Fruit fly (Drosophila melanogaster) whole organism, pupa: ENCODE results near the gene CG31872.

Source experiments
- CG10348 ChIP-seq: fragments of 200-800 bp; sonication (Bioruptor generic); IDR thresholded peaks from 2 replicates; pipeline ENCODE4 v1.3.6; 2022; ENCODE audit warnings: missing biosample characterization, missing genetic modification characterization
- CG12605 ChIP-seq: fragments of 200-800 bp; sonication (Bioruptor generic); IDR thresholded peaks from 2 replicates; pipeline ENCODE4 v1.3.6; 2022; ENCODE audit warnings: missing biosample characterization, missing genetic modification characterization
- CG13204 ChIP-seq: fragments of 200-800 bp; sonication (Bioruptor generic); optimal IDR thresholded peaks from 2 replicates; lab custom pipeline; 2018; ENCODE audit warnings: missing biosample characterization, mild to moderate bottlenecking, missing genetic modification characterization, moderate library complexity
- CG14655 ChIP-seq: fragments of 200-800 bp; sonication (Bioruptor generic); optimal IDR thresholded peaks from 3 replicates; lab custom pipeline; 2017; ENCODE audit warnings: mild to moderate bottlenecking, missing biosample characterization, missing genetic modification reagents, missing genetic modification characterization
- CG15710 ChIP-seq: fragments of 200-800 bp; sonication (Bioruptor generic); optimal IDR thresholded peaks from 2 replicates; lab custom pipeline; 2018; ENCODE audit warnings: missing biosample characterization, mild to moderate bottlenecking, missing genetic modification characterization, moderate library complexity
- CG17806 ChIP-seq: fragments of 200-800 bp; sonication (Bioruptor generic); optimal IDR thresholded peaks from 2 replicates; lab custom pipeline; 2018; ENCODE audit warnings: missing biosample characterization, mild to moderate bottlenecking, missing genetic modification characterization, moderate library complexity
- CG32121 ChIP-seq: fragments of 200-800 bp; sonication (Bioruptor generic); IDR thresholded peaks from 2 replicates; pipeline ENCODE4 v1.3.6; 2022; ENCODE audit warnings: missing biosample characterization, missing genetic modification characterization
- CG34367 ChIP-seq: fragments of 200-800 bp; sonication (Bioruptor generic); optimal IDR thresholded peaks from 2 replicates; lab custom pipeline; 2018; ENCODE audit warnings: missing biosample characterization, mild to moderate bottlenecking, missing genetic modification characterization
- CG4496 ChIP-seq: fragments of 200-800 bp; sonication (Bioruptor generic); IDR thresholded peaks from 3 replicates; pipeline ENCODE4 v1.3.6; 2022; ENCODE audit warnings: missing biosample characterization, missing genetic modification characterization
- CG8159 ChIP-seq: fragments of 200-800 bp; sonication (Bioruptor generic); optimal IDR thresholded peaks from 3 replicates; lab custom pipeline; 2018; ENCODE audit warnings: missing biosample characterization, mild to moderate bottlenecking, missing genetic modification characterization, moderate library complexity
- CG8301 ChIP-seq: fragments of 200-800 bp; sonication (Bioruptor generic); optimal IDR thresholded peaks from 2 replicates; lab custom pipeline; 2018; ENCODE audit warnings: missing biosample characterization, mild to moderate bottlenecking, missing genetic modification characterization
- CG9948 ChIP-seq: fragments of 200-800 bp; sonication (Bioruptor generic); optimal IDR thresholded peaks from 2 replicates; lab custom pipeline; 2018; ENCODE audit warnings: missing biosample characterization, mild to moderate bottlenecking, missing genetic modification characterization, moderate library complexity
- D1 ChIP-seq: fragments of 200-800 bp; sonication (Bioruptor generic); optimal IDR thresholded peaks from 2 replicates; lab custom pipeline; 2018; ENCODE audit warnings: missing biosample characterization, mild to moderate bottlenecking, missing genetic modification characterization, moderate library complexity
- EcR ChIP-seq: fragments of 200-800 bp; sonication (Bioruptor generic); optimal IDR thresholded peaks from 3 replicates; lab custom pipeline; 2019; ENCODE audit warnings: missing biosample characterization, missing genetic modification characterization, mild to moderate bottlenecking, moderate library complexity, missing genetic modification reagents
- Ets98B ChIP-seq: fragments of 200-800 bp; sonication (Bioruptor generic); IDR thresholded peaks from 2 replicates; pipeline ENCODE4 v1.3.6; 2022; ENCODE audit warnings: missing biosample characterization, missing genetic modification characterization
- Pif1A ChIP-seq: fragments of 200-800 bp; sonication (Bioruptor generic); optimal IDR thresholded peaks from 3 replicates; lab custom pipeline; 2016; ENCODE audit warnings: missing biosample characterization, missing genetic modification characterization
- Pif1B ChIP-seq: fragments of 200-800 bp; sonication (Bioruptor generic); optimal IDR thresholded peaks from 3 replicates; lab custom pipeline; 2016; ENCODE audit warnings: missing biosample characterization, missing genetic modification characterization
- Snoo ChIP-seq: fragments of 200-800 bp; sonication (Bioruptor generic); optimal IDR thresholded peaks from 3 replicates; lab custom pipeline; 2017; ENCODE audit warnings: missing biosample characterization, mild to moderate bottlenecking, missing genetic modification characterization, inconsistent platforms
- fd96Ca ChIP-seq: fragments of 200-800 bp; sonication (Bioruptor generic); IDR thresholded peaks from 3 replicates; pipeline ENCODE4 v1.3.6; 2022; ENCODE audit warnings: missing biosample characterization, missing genetic modification characterization
- gl ChIP-seq: fragments of 200-800 bp; sonication (Bioruptor generic); optimal IDR thresholded peaks from 2 replicates; lab custom pipeline; 2018; ENCODE audit warnings: missing biosample characterization, mild to moderate bottlenecking, missing genetic modification characterization
- rn ChIP-seq: fragments of 200-800 bp; sonication (Bioruptor generic); IDR thresholded peaks from 2 replicates; pipeline ENCODE4 v1.3.6; 2022; ENCODE audit warnings: missing biosample characterization, missing genetic modification characterization

The CG31872 gene

dm6 chr2L:10685666-10686065 is 45.9 kb downstream of the CG31872 start:
- no peak for TF ChIP-seq CG34367 (tag; lab: Kevin White, UChicago)
- no peak for TF ChIP-seq CG13204
- TF ChIP-seq CG15710 (tag; lab: Kevin White, UChicago): no peak
- TF ChIP-seq CG17806 (tag; lab: Kevin White, UChicago): no peak
- TF ChIP-seq gl: no peak
- TF ChIP-seq Pif1A (GFP tag; lab: Kevin White, UChicago): no peak
- no peak for TF ChIP-seq Pif1B (GFP tag; lab: Kevin White, UChicago)
- TF ChIP-seq EcR (GFP tag; lab: Kevin White, UChicago): no peak
- no peak for TF ChIP-seq CG4496

- no peak for TF ChIP-seq CG9948 (tag; lab: Kevin White, UChicago)
- no peak for TF ChIP-seq Pif1A (GFP tag; lab: Kevin White, UChicago)
- no peak for TF ChIP-seq EcR (GFP tag; lab: Kevin White, UChicago)
- TF ChIP-seq CG8301 (tag; lab: Kevin White, UChicago): no peak
- no peak for TF ChIP-seq CG17806 (tag; lab: Kevin White, UChicago)
- no peak for TF ChIP-seq CG10348 (GFP tag; lab: Robert Waterston, UW)
- no peak for TF ChIP-seq gl
- no peak for TF ChIP-seq CG8159
- TF ChIP-seq Ets98B (GFP tag; lab: Robert Waterston, UW): no peak
- no peak for TF ChIP-seq D1 (tag; lab: Kevin White, UChicago)
- no peak for TF ChIP-seq fd96Ca (GFP tag; lab: Robert Waterston, UW)
- TF ChIP-seq Pif1B (GFP tag; lab: Kevin White, UChicago): no peak
- no peak for TF ChIP-seq CG32121 (GFP tag; lab: Robert Waterston, UW)
Measured at dm6 chr2L:10687009-10687793, 47.5 kb downstream of the CG31872 start, which contains the start of gene CG7296. Gene CG7296, minus strand, starts transcription at chr2L:10687066.

DNA sequence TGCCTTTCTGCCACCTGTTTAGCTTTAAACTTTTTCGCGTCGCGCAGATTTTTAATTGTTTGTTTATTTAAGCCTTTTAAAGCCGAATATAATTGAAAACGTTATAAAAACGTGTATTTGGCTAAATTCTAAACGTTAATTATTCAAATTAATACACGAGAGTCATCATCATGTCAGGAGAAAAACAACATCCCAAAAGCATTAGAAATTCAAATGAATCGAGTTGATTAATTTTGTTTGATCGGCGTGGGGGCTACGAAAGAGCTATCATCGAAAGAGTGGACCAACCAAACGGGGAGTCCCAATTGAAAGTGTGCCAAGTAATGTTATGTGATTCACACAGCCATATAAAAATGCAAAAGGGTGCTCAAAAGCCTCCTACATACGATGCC is 48.1 kb downstream of the CG31872 start:
- TF ChIP-seq CG34367 (tag; lab: Kevin White, UChicago): no peak
- no peak for TF ChIP-seq Pif1A (GFP tag; lab: Kevin White, UChicago)
- no peak for TF ChIP-seq CG8159
- TF ChIP-seq CG9948 (tag; lab: Kevin White, UChicago): no peak
- TF ChIP-seq CG32121 (GFP tag; lab: Robert Waterston, UW): no peak
- no peak for TF ChIP-seq CG17806 (tag; lab: Kevin White, UChicago)
- no peak for TF ChIP-seq CG8301 (tag; lab: Kevin White, UChicago)
- TF ChIP-seq CG14655 (GFP tag; lab: Kevin White, UChicago): no peak
- no peak for TF ChIP-seq CG4496
- TF ChIP-seq, all 21 proteins: peak for 0

DNA sequence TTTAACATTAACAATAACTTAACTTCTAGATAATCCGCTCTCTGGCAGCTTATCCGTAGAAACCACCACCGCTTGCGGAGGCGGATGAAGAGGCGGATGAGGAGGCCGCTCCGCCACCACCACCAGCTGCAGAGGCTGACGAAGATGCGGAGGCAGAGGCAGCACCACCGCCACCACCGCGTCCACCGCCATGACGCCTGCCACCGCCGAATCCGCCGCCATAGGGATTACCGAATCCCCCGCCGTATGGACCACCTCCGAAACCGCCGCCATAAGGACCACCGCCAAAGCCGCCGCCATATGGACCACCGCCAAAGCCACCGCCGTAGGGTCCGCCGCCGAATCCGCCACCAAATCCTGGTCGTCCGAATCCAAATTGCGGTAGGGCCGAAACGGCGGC is 49.0 kb downstream of the CG31872 start:
- TF ChIP-seq EcR (GFP tag; lab: Kevin White, UChicago) (no peak), CG8159 (no peak)

DNA sequence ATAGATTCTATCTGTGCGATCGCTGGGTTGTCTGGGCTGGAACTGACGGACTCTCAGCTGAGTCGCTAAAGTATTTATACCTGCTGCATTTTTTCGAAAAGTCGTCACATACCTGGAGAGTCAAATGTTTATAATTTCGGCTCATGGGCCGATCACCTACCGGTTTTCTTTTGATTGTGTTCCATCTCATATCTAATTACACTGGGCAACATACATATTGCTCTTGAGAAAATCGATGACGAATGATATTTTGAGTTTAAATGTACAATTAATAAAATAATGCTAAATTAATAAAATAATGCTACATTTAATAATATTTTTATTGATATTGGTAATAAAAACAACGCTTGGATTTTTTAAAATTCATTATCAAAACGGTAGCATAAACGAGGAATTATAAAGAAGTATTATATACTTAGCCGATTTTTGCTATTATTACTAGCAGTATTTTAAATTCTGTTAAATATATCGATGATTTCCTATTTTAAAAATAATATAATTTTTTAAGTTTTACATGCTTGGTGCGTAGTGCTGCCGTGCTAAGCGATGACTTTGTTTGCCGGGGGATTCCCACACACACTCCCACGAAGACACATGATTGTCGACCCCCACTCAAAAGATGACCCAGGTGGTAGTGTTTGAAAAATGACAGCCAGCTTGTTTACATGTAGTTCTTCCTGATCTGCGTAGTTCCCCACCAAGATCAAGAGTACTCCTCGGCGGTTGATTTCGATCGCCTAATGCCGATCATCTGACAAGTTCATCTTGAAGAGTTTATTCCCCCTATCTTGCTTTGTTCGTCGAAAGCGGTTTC is 49.7 kb downstream of the CG31872 start, which contains the start of gene CG7294:
CG7294 (minus strand) TSS at position 51 of the 814 bp plus-strand sequence.
- no peak for TF ChIP-seq CG9948 (tag; lab: Kevin White, UChicago)
- no peak for TF ChIP-seq CG34367 (tag; lab: Kevin White, UChicago)
- TF ChIP-seq CG8301 (tag; lab: Kevin White, UChicago): no peak
- no peak for TF ChIP-seq Snoo (tag; lab: Kevin White, UChicago)
- TF ChIP-seq Pif1A (GFP tag; lab: Kevin White, UChicago): no peak
- no peak for TF ChIP-seq rn (GFP tag; lab: Robert Waterston, UW)
- no peak for TF ChIP-seq CG15710 (tag; lab: Kevin White, UChicago)
- TF ChIP-seq CG32121 (GFP tag; lab: Robert Waterston, UW): no peak
- TF ChIP-seq Pif1B (GFP tag; lab: Kevin White, UChicago): no peak
- no peak for TF ChIP-seq CG12605
- TF ChIP-seq CG13204: no peak
- no peak for TF ChIP-seq CG10348 (GFP tag; lab: Robert Waterston, UW)
- no peak for TF ChIP-seq CG17806 (tag; lab: Kevin White, UChicago)
- no peak for TF ChIP-seq D1 (tag; lab: Kevin White, UChicago)
- TF ChIP-seq EcR (GFP tag; lab: Kevin White, UChicago): no peak
- no peak for TF ChIP-seq fd96Ca (GFP tag; lab: Robert Waterston, UW)
- TF ChIP-seq CG4496: no peak
- TF ChIP-seq Ets98B (GFP tag; lab: Robert Waterston, UW): no peak

dm6 chr2L:10693018-10693417 is 53.3 kb downstream of the CG31872 start:
- TF ChIP-seq EcR (GFP tag; lab: Kevin White, UChicago) (no peak), CG14655 (GFP tag; lab: Kevin White, UChicago) (no peak), CG4496 (no peak), CG17806 (tag; lab: Kevin White, UChicago) (no peak), CG10348 (GFP tag; lab: Robert Waterston, UW) (no peak), CG8159 (no peak), CG34367 (tag; lab: Kevin White, UChicago) (no peak), CG13204 (no peak), Pif1B (GFP tag; lab: Kevin White, UChicago) (no peak)
